Worm (Caenorhabditis elegans): ENCODE data around the gene cnt-2.

DNA sequence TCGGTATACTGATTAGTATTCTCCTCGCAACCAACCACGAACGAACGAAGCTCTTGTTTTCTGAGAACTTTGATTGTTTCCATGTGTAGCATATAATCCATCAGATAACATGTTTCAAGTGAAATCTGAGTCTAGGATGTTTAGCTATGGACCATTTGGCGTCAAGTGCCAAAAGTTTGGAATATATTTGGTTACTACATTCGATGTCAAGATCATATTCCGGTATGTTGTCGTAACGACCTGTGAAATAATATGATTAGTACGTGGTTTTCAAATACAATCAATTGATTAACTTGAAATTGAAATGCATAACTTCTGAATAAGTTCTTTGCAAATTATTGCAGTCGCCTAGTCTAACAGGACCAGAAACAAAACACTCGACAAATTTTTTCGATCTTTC, 36.2 kb downstream of the cnt-2 start, which contains the start of gene Y39A1A.17:
- TF ChIP-seq ztf-29 (GFP tag; IDR thresholded peaks at IDR 0.05) (no peak), T22C8.4 (GFP tag; IDR thresholded peaks at IDR 0.05) (no peak)

Measured in whole organism, midembryonic.